Worm (Caenorhabditis elegans) whole organism, L4 larva: ENCODE measurements around the gene T06D4.6.

Experiments
- F10B5.3 ChIP-seq: sonication (generic microtip); optimal IDR thresholded peaks from 2 replicates; lab custom pipeline; 2016; ENCODE audit warnings: mild to moderate bottlenecking, missing genetic modification characterization, missing compliant biosample characterization
- F49E8.2 ChIP-seq: sonication (generic microtip); optimal IDR thresholded peaks from 2 replicates; lab custom pipeline; 2016; ENCODE audit warnings: missing compliant biosample characterization, mild to moderate bottlenecking, missing genetic modification characterization, borderline replicate concordance
- R02D3.7 ChIP-seq: fragments of 150-350 bp; sonication (generic microtip); optimal IDR thresholded peaks from 3 replicates; lab custom pipeline; 2014; ENCODE audit warnings: missing biosample characterization, missing genetic modification characterization
- Y75B8A.6 ChIP-seq: fragments of 200-800 bp; sonication (Bioruptor generic); IDR thresholded peaks from 2 replicates; pipeline ENCODE4 v1.3.6; 2022; ENCODE audit warnings: missing genetic modification reagents, missing genetic modification characterization, missing compliant biosample characterization
- ZK546.5 ChIP-seq, 2 experiments: sonication (generic microtip); optimal IDR thresholded peaks; 2 replicates each; lab custom pipeline; 2017; ENCODE audit warnings: missing biosample characterization in 2 of 2, missing genetic modification characterization in 2 of 2
- aha-1 ChIP-seq: fragments of 150-350 bp; peaks from one replicate; lab custom pipeline; 2014; ENCODE audit warnings: missing biosample characterization, missing genetic modification characterization
- ceh-20 ChIP-seq: fragments of 200-800 bp; sonication (Bioruptor generic); IDR thresholded peaks from 2 replicates; pipeline ENCODE4 v1.3.6; 2022; ENCODE audit warnings: missing genetic modification reagents, missing genetic modification characterization, missing compliant biosample characterization
- ceh-32 ChIP-seq: sonication (generic microtip); optimal IDR thresholded peaks from 2 replicates; lab custom pipeline; 2016; ENCODE audit warnings: mild to moderate bottlenecking, missing genetic modification characterization, missing compliant biosample characterization; ENCODE audit not compliant: poor library complexity
- ceh-44 ChIP-seq: fragments of 200-800 bp; sonication (Bioruptor generic); IDR thresholded peaks from 2 replicates; pipeline ENCODE4 v1.3.6; 2022; ENCODE audit warnings: missing genetic modification reagents, missing genetic modification characterization, missing compliant biosample characterization
- ceh-82 ChIP-seq: sonication (generic microtip); optimal IDR thresholded peaks from 2 replicates; lab custom pipeline; 2017; ENCODE audit warnings: missing biosample characterization, missing genetic modification characterization
- ctbp-1 ChIP-seq: fragments of 200-800 bp; sonication (Bioruptor generic); IDR thresholded peaks from 2 replicates; pipeline ENCODE4 v1.3.6; 2022; ENCODE audit warnings: missing genetic modification reagents, missing genetic modification characterization, missing compliant biosample characterization
- duxl-1 ChIP-seq: sonication (generic microtip); optimal IDR thresholded peaks from 2 replicates; lab custom pipeline; 2016; ENCODE audit warnings: mild to moderate bottlenecking, missing genetic modification characterization, moderate library complexity, missing compliant biosample characterization; ENCODE audit not compliant: poor library complexity
- dve-1 ChIP-seq: sonication (generic microtip); optimal IDR thresholded peaks from 2 replicates; lab custom pipeline; 2017; ENCODE audit warnings: antibody characterized with exemption, mild to moderate bottlenecking, missing genetic modification characterization, missing compliant biosample characterization; ENCODE audit not compliant: insufficient read depth
- egl-27 ChIP-seq: sonication (generic microtip); optimal IDR thresholded peaks from 3 replicates; lab custom pipeline; 2017; ENCODE audit warnings: missing biosample characterization, missing genetic modification reagents, missing genetic modification characterization
- egl-43 ChIP-seq: fragments of 200-800 bp; sonication (Bioruptor generic); IDR thresholded peaks from 2 replicates; pipeline ENCODE4 v1.3.6; 2022; ENCODE audit warnings: missing genetic modification reagents, missing genetic modification characterization, missing compliant biosample characterization
- fkh-10 ChIP-seq: fragments of 150-350 bp; optimal IDR thresholded peaks from 2 replicates; lab custom pipeline; 2014; ENCODE audit warnings: missing biosample characterization, missing genetic modification reagents, missing genetic modification characterization
- fos-1 ChIP-seq: fragments of 150-350 bp; optimal IDR thresholded peaks from 2 replicates; lab custom pipeline; 2014; ENCODE audit warnings: missing biosample characterization, missing genetic modification characterization
- jun-1 ChIP-seq: fragments of 150-350 bp; optimal IDR thresholded peaks from 2 replicates; lab custom pipeline; 2014; ENCODE audit warnings: missing biosample characterization, missing genetic modification reagents, missing genetic modification characterization
- lin-15B ChIP-seq: fragments of 150-350 bp; sonication (generic microtip); optimal IDR thresholded peaks from 3 replicates; lab custom pipeline; 2014; ENCODE audit warnings: missing biosample characterization, missing genetic modification characterization
- madf-5 ChIP-seq, 2 experiments: fragments of 200-800 bp; sonication (Bioruptor generic); IDR thresholded peaks; 2 replicates each; pipeline ENCODE4 v1.3.6; 2022; ENCODE audit warnings: missing compliant biosample characterization in 2 of 2, missing genetic modification characterization in 2 of 2
- mep-1 ChIP-seq: fragments of 150-350 bp; sonication (generic microtip); optimal IDR thresholded peaks from 3 replicates; lab custom pipeline; 2014; ENCODE audit warnings: missing biosample characterization, missing genetic modification characterization
- mes-2 ChIP-seq: sonication (generic microtip); optimal IDR thresholded peaks from 2 replicates; lab custom pipeline; 2016; ENCODE audit warnings: missing genotype, mild to moderate bottlenecking, missing genetic modification characterization, missing compliant biosample characterization; ENCODE audit not compliant: poor library complexity, severe bottlenecking
- nhr-11 ChIP-seq: fragments of 150-350 bp; optimal IDR thresholded peaks from 2 replicates; lab custom pipeline; 2014; ENCODE audit warnings: missing biosample characterization, missing genetic modification characterization
- nhr-28 ChIP-seq: fragments of 150-350 bp; optimal IDR thresholded peaks from 2 replicates; lab custom pipeline; 2014; ENCODE audit warnings: missing biosample characterization, missing genetic modification characterization
- nhr-48 ChIP-seq: sonication (generic microtip); optimal IDR thresholded peaks from 2 replicates; lab custom pipeline; 2016; ENCODE audit warnings: mild to moderate bottlenecking, missing genetic modification characterization, missing compliant biosample characterization
- nhr-6 ChIP-seq: fragments of 150-350 bp; optimal IDR thresholded peaks from 2 replicates; lab custom pipeline; 2014; ENCODE audit warnings: missing biosample characterization, missing genetic modification characterization
- php-3 ChIP-seq: fragments of 200-800 bp; sonication (Bioruptor generic); IDR thresholded peaks from 2 replicates; pipeline ENCODE4 v1.3.6; 2022; ENCODE audit warnings: missing genetic modification reagents, missing genetic modification characterization, missing compliant biosample characterization
- rbr-2 ChIP-seq: sonication (generic microtip); optimal IDR thresholded peaks from 2 replicates; lab custom pipeline; 2016; ENCODE audit warnings: missing genotype, missing genetic modification characterization, missing compliant biosample characterization
- set-16 ChIP-seq: fragments of 200-800 bp; sonication (Bioruptor generic); IDR thresholded peaks from 2 replicates; pipeline ENCODE4 v1.3.6; 2022; ENCODE audit warnings: missing genetic modification reagents, missing genetic modification characterization, missing compliant biosample characterization
- skn-1 ChIP-seq: fragments of 150-350 bp; optimal IDR thresholded peaks from 2 replicates; lab custom pipeline; 2014; ENCODE audit warnings: missing biosample characterization, missing genetic modification characterization
- snpc-4 ChIP-seq: fragments of 150-350 bp; optimal IDR thresholded peaks from 2 replicates; lab custom pipeline; 2014; ENCODE audit warnings: missing biosample characterization, missing genetic modification characterization
- spr-1 ChIP-seq: sonication (generic microtip); optimal IDR thresholded peaks from 2 replicates; lab custom pipeline; 2016; ENCODE audit warnings: mild to moderate bottlenecking, missing genetic modification characterization, missing compliant biosample characterization
- tag-97 ChIP-seq: fragments of 200-800 bp; sonication (Bioruptor generic); IDR thresholded peaks from 2 replicates; pipeline ENCODE4 v1.3.6; 2022; ENCODE audit warnings: missing genetic modification characterization, missing compliant biosample characterization
- unc-62 ChIP-seq, 3 experiments: fragments of 150-350 bp in 1 of 3; sonication (generic microtip); optimal IDR thresholded peaks in 2 of 3; peaks in 1 of 3; 1 replicate in 1 of 3; 2 replicates in 2 of 3; lab custom pipeline; 2014 to 2017; ENCODE audit warnings: missing biosample characterization in 3 of 3, missing genetic modification characterization in 3 of 3, missing genetic modification reagents in 3 of 3, missing genotype in 1 of 3
- zag-1 ChIP-seq: fragments of 150-350 bp; optimal IDR thresholded peaks from 2 replicates; lab custom pipeline; 2014; ENCODE audit warnings: missing biosample characterization, missing genetic modification characterization
- zfp-3 ChIP-seq: fragments of 200-800 bp; sonication (Bioruptor generic); conservative IDR thresholded peaks from 2 replicates; pipeline ENCODE4 v1.3.6; 2022; ENCODE audit warnings: missing genetic modification reagents, missing genetic modification characterization, missing compliant biosample characterization

The T06D4.6 gene

DNA sequence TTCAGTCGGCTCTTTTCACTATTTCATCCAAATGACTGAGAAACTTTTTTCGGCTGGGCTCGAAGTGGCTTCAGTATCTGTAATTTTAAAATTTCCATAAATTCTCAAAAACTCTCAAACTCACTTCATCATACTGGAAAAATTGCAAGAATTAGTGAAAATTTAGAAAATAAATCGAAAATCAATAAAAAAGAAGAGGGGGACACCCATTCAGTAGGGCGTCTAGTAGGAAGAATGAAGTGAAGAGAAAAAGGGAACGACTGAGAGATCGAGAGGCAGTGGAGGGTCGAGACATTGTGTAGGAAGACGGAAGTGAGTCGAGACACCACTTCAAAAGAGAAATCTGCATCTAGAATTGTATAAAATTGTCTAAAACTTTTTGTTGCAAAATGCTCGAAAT, 13.5 kb downstream of the T06D4.6 start:
- TF ChIP-seq ZK546.5 (tag; optimal IDR thresholded peaks at IDR 0.05; lab: Kevin White, UChicago) = no peak
- no peak for TF ChIP-seq zag-1
- no peak for TF ChIP-seq dve-1 (tag; lab: Kevin White, UChicago)
- TF ChIP-seq lin-15B (tag; lab: Kevin White, UChicago) = no peak
- TF ChIP-seq zfp-3 (GFP tag; lab: Robert Waterston, UW) = no peak
- TF ChIP-seq egl-43 (GFP tag; lab: Robert Waterston, UW) = no peak
- TF ChIP-seq nhr-28 (tag; lab: Kevin White, UChicago) = no peak
- no peak for TF ChIP-seq spr-1
- no peak for TF ChIP-seq php-3 (GFP tag; lab: Robert Waterston, UW)
- no peak for TF ChIP-seq snpc-4
- no peak for TF ChIP-seq nhr-6
- TF ChIP-seq Y75B8A.6 = no peak
- TF ChIP-seq mep-1 = no peak
- TF ChIP-seq skn-1 (tag; lab: Kevin White, UChicago) = no peak
- TF ChIP-seq, all 104 proteins: peak for 0

DNA sequence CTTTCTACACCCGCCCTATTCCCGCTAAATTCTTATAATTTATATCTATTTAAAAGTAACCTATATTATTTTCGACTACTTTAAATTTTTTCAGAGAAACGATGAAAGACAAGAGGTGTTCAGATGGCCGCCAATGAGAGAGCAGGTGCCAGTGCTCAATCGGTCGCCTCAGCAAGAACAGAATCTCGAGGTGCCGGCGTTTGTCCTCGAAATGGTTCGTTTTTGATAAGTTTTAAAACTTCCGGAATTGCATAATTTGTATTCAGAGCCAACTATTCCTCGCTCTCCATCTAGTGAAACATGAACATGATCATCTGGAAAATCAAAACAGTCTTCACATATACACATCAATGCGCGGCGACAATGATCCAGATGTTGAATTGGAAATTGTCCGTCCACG, 16.4 kb downstream of the T06D4.6 start, which contains the start of gene bath-23:
bath-23 (plus strand) TSS at position 301 of the 400 bp plus-strand sequence.
- TF ChIP-seq snpc-4 (no peak), R02D3.7 (tag; lab: Kevin White, UChicago) (no peak), mes-2 (tag; lab: Kevin White, UChicago) (no peak)

DNA sequence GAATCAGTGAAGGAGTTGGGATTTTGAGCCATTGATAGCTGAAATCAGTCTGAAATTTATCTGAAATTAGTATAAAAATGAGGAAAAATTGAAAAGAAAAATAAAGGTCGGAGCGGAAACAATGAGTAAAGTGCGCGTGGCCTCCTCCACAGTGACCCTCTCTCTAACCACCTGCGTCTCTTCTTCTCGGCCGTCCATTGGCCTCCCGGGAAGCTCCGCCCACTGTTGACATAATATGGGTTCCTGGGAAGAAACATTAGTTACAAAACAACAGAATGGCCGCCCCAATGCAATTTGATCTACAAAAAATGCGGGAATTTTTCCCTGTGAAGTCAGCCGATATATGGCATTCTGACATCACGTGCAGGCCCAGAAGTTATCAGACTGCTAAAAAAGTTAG, 17.3 kb downstream of the T06D4.6 start, which contains the start of gene Y49F6C.8:
Y49F6C.8 (minus strand) TSS at position 51 of the 400 bp plus-strand sequence.
- TF ChIP-seq ctbp-1 (GFP tag; lab: Robert Waterston, UW) (no peak), set-16 (no peak), duxl-1 (tag; lab: Kevin White, UChicago) (peak; percentile 97)
- TF ChIP-seq, all 104 proteins: peak for 1

DNA sequence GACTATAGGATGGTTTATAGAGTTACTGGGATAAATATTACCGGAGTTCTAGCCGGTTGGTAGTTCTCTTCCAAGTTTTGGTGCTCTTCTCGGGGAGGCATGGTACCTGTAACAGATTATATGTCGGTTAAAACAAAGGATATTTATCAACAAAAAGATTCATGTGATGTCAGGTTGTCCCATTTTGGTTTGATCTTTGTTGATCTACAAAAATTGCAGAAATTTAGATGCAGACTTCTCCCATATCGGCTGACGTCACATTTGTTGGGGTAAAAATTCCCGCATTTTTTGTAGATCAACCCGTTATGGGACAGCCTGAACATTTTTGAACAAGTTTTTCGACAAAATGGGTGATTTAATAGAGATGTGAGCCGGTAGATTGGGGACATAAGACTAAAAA, 19.3 kb downstream of the T06D4.6 start, which contains the start of gene Y49F6C.7:
Y49F6C.7 (minus strand) TSS at position 101 of the 400 bp plus-strand sequence.
- TF ChIP-seq ceh-44 (GFP tag; lab: Robert Waterston, UW) (no peak), fos-1 (no peak), egl-27 (tag; lab: Kevin White, UChicago) (no peak)

DNA sequence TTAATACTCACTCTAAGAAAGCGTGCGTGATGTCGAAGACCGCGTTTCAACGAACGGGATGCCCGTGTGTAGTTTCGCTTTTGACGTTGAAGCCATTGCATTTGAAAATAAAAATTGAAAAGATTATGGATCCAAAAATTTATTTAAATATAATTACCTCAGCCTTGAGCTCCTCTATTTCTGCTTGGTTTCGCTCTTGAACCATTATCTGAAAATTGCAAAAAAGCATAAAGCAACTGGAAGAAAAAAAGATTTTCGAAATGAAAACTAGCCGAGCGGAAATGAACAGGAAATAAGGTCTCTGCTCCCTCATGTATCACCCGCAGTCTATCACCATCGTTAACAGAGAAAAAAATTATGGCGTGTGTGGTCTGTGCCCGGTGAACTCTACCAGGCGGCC, 20.3 kb downstream of the T06D4.6 start, which contains the start of gene Y49F6C.6:
Y49F6C.6 (minus strand) TSS at position 101 of the 400 bp plus-strand sequence.
- TF ChIP-seq jun-1 (tag; lab: Kevin White, UChicago) (no peak), zfp-3 (GFP tag; lab: Robert Waterston, UW) (no peak), aha-1 (tag; lab: Kevin White, UChicago) (no peak), unc-62 (GFP tag; optimal IDR thresholded peaks at IDR 0.05 in 1 of 2; lab: Kevin White, UChicago) (no peak), unc-62 (tag; optimal IDR thresholded peaks at IDR 0.05; lab: Kevin White, UChicago) (no peak), nhr-48 (no peak), nhr-11 (tag; lab: Kevin White, UChicago) (no peak), ceh-20 (GFP tag; lab: Robert Waterston, UW) (no peak)

DNA sequence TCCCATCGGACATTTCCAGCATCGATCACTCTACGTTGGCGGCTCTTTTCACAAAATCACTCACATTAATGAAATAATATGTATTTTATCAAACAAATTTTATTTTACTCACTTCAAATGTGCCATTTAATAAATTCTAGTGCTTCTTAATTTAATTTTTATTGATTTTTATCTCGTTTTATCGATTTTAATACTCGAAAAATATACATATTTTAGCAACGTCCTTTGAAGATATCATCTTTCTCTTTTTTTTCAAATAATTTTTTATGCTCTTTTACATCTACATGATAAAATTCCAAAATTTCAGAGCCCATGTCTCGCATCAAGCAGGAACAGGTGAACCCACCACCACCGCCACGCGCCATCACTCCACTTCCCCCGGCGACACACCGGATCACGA, 28.6 kb downstream of the T06D4.6 start, which contains the start of the genes lido-14 and bath-27:
lido-14 (plus strand) TSS at position 301 of the 400 bp plus-strand sequence.
bath-27 (plus strand) TSS at position 306 of the 400 bp plus-strand sequence.
- no peak for TF ChIP-seq madf-5 (GFP tag; IDR thresholded peaks at IDR 0.05; lab: Robert Waterston, UW)
- TF ChIP-seq ceh-82 (tag; lab: Kevin White, UChicago) = no peak
- TF ChIP-seq duxl-1 (tag; lab: Kevin White, UChicago) = no peak
- no peak for TF ChIP-seq mes-2 (tag; lab: Kevin White, UChicago)
- TF ChIP-seq egl-43 (GFP tag; lab: Robert Waterston, UW) = no peak
- TF ChIP-seq rbr-2 (tag; lab: Kevin White, UChicago) = no peak
- TF ChIP-seq php-3 (GFP tag; lab: Robert Waterston, UW) = no peak
- no peak for TF ChIP-seq ceh-32
- TF ChIP-seq fkh-10 (GFP tag; lab: Kevin White, UChicago) = no peak
- no peak for TF ChIP-seq nhr-11 (tag; lab: Kevin White, UChicago)
- no peak for TF ChIP-seq F10B5.3 (tag; lab: Kevin White, UChicago)
- no peak for TF ChIP-seq ceh-20 (GFP tag; lab: Robert Waterston, UW)
- TF ChIP-seq tag-97 (GFP tag; lab: Robert Waterston, UW) = no peak
- TF ChIP-seq F49E8.2 (tag; lab: Kevin White, UChicago) = no peak
- TF ChIP-seq fos-1 = no peak
